Worm (Caenorhabditis elegans): ENCODE data around the gene ham-2.

DNA sequence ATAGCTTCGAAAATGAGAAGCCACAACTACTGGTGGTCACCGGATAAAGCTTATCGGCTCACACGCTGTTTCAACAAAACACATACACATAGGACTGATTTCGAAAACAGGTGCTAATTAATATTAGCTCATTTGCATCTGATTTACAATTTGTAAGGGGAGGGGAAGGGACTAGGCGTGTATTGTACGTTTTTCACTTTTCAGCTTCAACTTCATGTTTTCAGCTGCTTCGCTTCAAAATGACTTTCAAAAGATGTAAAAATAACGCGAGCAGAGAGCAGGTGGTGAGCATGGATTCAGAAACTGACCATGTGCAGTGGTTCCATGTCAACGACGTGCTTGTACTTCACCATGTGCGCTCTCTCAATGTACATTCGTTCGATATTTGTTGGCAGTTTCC, 46.5 kb downstream of the ham-2 start:
- TF ChIP-seq nhr-12 (tag; optimal IDR thresholded peaks at IDR 0.05), result no peak
- no peak for TF ChIP-seq lin-13 (tag; optimal IDR thresholded peaks at IDR 0.05)
- TF ChIP-seq sptf-1 (tag; optimal IDR thresholded peaks at IDR 0.05), result no peak
- TF ChIP-seq mep-1 (tag; optimal IDR thresholded peaks at IDR 0.05), result no peak

Measured in whole organism, mixed stage, embryonic.